Worm (Caenorhabditis elegans) whole organism, dauer: ENCODE measurements around the gene stip-1.

Source experiments
- unc-62 ChIP-seq: sonication (generic microtip); optimal IDR thresholded peaks from 2 replicates; lab custom pipeline; 2017; ENCODE audit warnings: missing biosample characterization, missing genetic modification reagents, missing genetic modification characterization

stip-1 gene

DNA sequence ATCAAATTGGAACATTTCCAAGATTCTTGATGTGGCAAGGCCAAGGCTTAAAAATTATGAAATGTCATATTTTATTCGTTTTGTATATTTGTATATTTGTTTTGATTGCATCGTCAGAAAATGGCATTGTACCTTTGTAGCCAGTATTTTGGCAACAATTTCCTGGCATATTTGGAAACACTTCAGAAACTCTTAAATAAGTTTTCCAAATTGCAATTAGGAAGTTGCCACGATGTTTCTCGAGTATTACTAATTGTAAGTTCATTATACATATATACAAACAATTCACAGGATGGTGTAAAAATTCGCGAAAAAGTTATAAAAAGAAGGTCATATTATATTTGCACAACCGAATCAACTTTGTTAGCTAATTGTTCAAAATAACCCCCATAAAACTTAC lies 34.6 kb downstream of the stip-1 start, which contains the start of gene idpp-8:
idpp-8 (plus strand) TSS at position 301 of the 400 bp plus-strand sequence.
- no peak for TF ChIP-seq unc-62

DNA sequence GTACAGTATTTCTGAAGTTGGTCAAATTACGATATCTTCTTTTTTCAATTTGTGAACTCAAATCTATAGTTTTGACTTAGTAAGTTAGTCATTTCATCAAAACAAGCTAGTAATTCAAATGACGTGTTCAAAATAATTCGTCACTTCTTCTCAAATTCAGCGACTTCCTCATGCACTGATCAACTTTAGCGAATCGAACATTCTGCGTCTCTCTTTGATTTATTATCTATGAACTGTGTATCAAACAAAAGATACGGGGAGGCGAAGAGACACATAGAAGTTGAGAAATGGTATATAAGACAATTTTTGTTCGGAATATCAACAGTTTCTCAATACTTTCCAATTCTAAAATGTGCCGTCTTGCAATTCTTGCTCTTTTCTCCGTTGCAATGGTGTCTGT lies 37.8 kb downstream of the stip-1 start, which contains the start of gene srlf-34:
srlf-34 (plus strand) TSS at position 321 of the 400 bp plus-strand sequence.
- no peak for TF ChIP-seq unc-62

DNA sequence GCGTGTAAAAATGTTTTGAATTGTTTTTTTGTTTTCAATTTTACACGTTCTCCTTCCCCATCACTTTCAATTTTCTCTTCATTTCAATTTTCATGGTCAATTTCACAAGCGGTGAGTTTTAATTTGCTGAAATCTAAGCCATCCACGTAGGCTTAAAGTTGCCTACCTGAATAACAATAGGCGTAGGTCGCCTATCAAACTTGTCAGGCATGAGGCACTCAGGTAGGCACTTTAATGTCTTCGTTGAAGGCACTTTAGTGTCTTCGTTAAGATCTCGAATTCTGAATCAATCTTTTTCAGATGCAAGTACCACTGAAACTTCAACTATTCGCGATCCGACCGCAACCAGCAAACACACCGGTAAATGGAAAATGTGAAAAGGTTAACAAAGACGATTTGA lies 40.5 kb downstream of the stip-1 start, which contains the start of gene ZK970.8:
ZK970.8 (plus strand) TSS at position 301 of the 400 bp plus-strand sequence.
- TF ChIP-seq unc-62 = no peak

DNA sequence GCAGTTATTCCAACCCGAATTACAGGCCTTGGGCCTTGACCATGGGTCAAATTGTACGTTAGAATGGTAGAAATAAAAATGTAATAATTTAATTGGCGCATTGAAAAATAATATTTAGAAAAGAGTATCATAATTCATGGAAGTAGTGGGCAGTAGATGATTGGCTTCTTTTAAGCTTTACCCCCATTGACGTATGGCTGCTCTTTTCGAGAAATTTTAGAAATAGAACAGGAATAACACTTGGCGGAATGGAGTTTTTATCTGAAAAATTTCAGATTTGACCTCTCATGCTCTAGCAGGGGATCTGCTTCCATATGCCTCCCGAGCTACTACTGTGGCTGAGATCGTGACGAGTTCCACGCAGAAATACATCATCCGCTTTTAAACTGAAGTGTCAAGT lies 41.1 kb downstream of the stip-1 start, which contains the start of gene gcy-4:
gcy-4 (minus strand) TSS at position 101 of the 400 bp plus-strand sequence.
- TF ChIP-seq unc-62 = no peak

DNA sequence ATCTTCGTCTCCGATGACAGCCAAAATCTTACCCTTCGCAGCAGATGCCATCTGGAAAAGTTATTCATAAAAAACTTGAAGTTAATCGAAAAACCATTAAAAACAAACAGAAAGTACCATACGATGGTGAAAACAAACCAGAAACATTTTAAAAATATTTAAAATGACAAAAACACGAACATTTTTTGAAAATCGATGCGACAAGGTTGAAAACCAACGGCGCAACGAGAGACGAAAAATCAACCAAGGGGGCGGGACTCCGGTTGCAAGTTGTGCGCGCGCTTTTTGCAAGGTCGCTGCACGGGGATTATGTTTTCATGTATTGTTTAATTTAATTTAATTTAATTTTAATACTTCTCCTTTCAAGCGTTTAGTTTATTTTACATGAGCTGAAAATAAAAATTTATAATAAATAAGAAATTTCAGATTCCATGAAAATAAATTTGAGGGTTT lies 46.1 kb downstream of the stip-1 start, which contains the start of gene vha-9:
vha-9 (minus strand) TSS at position 51 of the 453 bp plus-strand sequence.
- no peak for TF ChIP-seq unc-62

DNA sequence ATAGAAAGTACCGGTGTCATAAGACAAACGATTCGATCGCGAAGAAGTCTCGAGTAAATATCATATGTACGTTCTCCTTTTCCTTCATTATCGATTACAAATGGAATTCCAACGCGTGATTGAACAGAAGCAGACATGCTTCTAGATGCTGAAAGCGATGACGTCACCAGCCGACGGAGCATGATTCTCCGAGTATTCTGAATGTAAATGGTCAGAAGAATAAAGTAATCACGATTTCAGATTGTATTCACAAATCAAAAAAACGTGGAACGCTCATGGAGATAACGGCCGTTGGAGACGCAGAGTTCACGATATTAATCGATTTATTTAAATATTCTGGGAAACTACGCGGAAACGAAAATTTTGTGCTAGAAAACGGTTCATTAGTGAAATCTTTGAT lies 47.2 kb downstream of the stip-1 start, which contains the start of gene clpp-1:
clpp-1 (minus strand) TSS at position 197 of the 400 bp plus-strand sequence.
- TF ChIP-seq unc-62 = no peak

DNA sequence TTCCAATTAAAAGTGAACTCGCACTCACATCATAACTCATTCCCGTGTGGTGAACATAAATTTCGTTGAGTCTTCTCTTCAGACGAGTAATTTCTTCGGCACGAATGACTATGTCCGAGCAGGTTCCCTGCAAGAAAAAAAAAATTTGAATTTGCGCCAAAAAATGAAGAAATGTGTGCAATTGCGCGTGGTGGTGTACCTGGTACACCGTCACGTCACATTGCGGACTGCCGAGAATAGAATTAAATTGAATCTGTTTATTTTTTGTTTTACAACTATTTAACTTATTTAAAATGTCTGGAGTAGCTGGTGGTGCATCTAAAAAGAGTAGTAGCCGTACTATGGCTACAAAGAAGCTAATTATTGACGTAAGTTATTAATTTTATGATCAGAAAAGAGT lies 48.9 kb downstream of the stip-1 start, which contains the start of gene mdt-22:
mdt-22 (plus strand) TSS at position 263 of the 400 bp plus-strand sequence.
- TF ChIP-seq unc-62 = no peak

DNA sequence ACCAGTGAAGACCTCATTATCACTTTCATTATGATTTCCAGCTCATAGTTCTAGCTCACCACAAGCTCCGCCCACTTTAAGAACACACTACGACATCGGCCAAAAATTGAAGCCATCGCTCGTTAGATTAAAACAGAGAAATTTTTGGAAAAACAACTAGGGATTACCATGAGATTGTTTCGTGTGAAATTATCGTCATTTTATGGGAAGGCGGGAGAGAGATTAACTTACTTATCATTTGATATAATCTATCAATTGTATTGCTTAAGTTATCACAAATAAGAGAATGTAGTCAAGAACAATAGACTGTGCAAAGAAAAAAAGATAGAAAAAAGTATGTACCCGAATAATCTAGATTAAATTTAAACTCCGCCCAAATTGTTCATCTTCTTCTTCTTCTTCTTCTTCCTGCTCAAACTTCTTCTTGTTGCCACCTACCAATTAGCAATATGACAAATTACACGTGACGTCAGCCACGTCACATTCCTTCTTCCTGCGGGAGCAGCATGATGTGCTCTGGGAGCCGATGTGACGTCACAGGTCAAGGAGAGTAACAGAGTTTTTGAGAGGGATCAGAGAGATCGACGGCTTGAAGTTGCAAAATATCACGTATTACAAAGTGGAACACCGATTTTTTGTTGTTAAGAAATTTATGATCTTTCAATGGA lies 49.6 kb downstream of the stip-1 start, which contains the start of gene nep-26:
nep-26 (minus strand) TSS at position 51 of the 668 bp plus-strand sequence.
- no peak for TF ChIP-seq unc-62
